1 fruit fly cellular context compared by ENCODE assay signal in genomic region chr3L:3052110-3052871, dm6.
TF ChIP-seq lines count a peak whose summit lies in the region.

Gene CG1271 (plus strand): TSS chr3L:3052514.

TF ChIP-seq in whole organism, embryonic, 481 proteins besides CTCF, POLR2A, EP300 and RAD21 (continued from another document and continues in another):
- TF ChIP-seq gsb (GFP tag; IDR thresholded peaks at IDR 0.05; lab: Robert Waterston, UW) (peak; percentile 26; the same call in 1 of the 2 replicates), CG31224 (GFP tag; IDR thresholded peaks at IDR 0.05; lab: Robert Waterston, UW) (0 out of 2 replicates have a peak, but pooled peaks have one; percentile 5), Tbp (GFP tag; optimal IDR thresholded peaks at IDR 0.05; lab: Kevin White, UChicago) (no peak), danr (GFP tag; IDR thresholded peaks at IDR 0.05; lab: Robert Waterston, UW) (peak; percentile 41; the same call in 1 of the 2 replicates), D (optimal IDR thresholded peaks at IDR 0.05; lab: Kevin White, UChicago) (no peak), D (GFP tag; optimal IDR thresholded peaks at IDR 0.05; lab: Kevin White, UChicago) (peak; percentile 25), Atf3 (GFP tag; optimal IDR thresholded peaks at IDR 0.05; lab: Kevin White, UChicago) (peak; percentile 12), Ptx1 (GFP tag; IDR thresholded peaks at IDR 0.05; lab: Robert Waterston, UW) (peak; percentile 69), sens-2 (GFP tag; IDR thresholded peaks at IDR 0.05; lab: Robert Waterston, UW) (0 out of 2 replicates have a peak, but pooled peaks have one; percentile 25), CG18011 (GFP tag; optimal IDR thresholded peaks at IDR 0.05; lab: Kevin White, UChicago) (peak; percentile 9), Dip3 (GFP tag; optimal IDR thresholded peaks at IDR 0.05; lab: Kevin White, UChicago) (peak; percentile 67), CG30020 (tag; optimal IDR thresholded peaks at IDR 0.05; lab: Kevin White, UChicago) (peak; percentile 28), exex (tag; optimal IDR thresholded peaks at IDR 0.05; lab: Kevin White, UChicago) (peak; percentile 80), grn (GFP tag; optimal IDR thresholded peaks at IDR 0.05; lab: Kevin White, UChicago) (peak; percentile 92), CG3995 (GFP tag; optimal IDR thresholded peaks at IDR 0.05; lab: Kevin White, UChicago) (peak; percentile 57), CG10267 (tag; optimal IDR thresholded peaks at IDR 0.05; lab: Kevin White, UChicago) (peak; percentile 97), CG1792 (GFP tag; optimal IDR thresholded peaks at IDR 0.05; lab: Kevin White, UChicago) (peak; percentile 67), CG7556 (GFP tag; optimal IDR thresholded peaks at IDR 0.05; lab: Kevin White, UChicago) (peak; percentile 41), CG8924 (tag; optimal IDR thresholded peaks at IDR 0.05; lab: Kevin White, UChicago) (peak; percentile 61), Bdp1 (GFP tag; optimal IDR thresholded peaks at IDR 0.05; lab: Kevin White, UChicago) (peak; percentile 28), dan (GFP tag; IDR thresholded peaks at IDR 0.05; lab: Robert Waterston, UW) (no peak), abd-A (tag; optimal IDR thresholded peaks at IDR 0.05; lab: Kevin White, UChicago) (no peak), maf-S (GFP tag; optimal IDR thresholded peaks at IDR 0.05; lab: Kevin White, UChicago) (peak; percentile 59), CG13296 (GFP tag; optimal IDR thresholded peaks at IDR 0.05; lab: Kevin White, UChicago) (peak; percentile 65), Bteb2 (GFP tag; optimal IDR thresholded peaks at IDR 0.05; lab: Kevin White, UChicago) (peak; percentile 61), klu (GFP tag; IDR thresholded peaks at IDR 0.05; lab: Robert Waterston, UW) (no peak), CG1233 (GFP tag; optimal IDR thresholded peaks at IDR 0.05; lab: Kevin White, UChicago) (peak; percentile 51), esg (GFP tag; conservative IDR thresholded peaks at IDR 0.05; lab: Robert Waterston, UW) (peak; percentile 45), CG4854 (GFP tag; optimal IDR thresholded peaks at IDR 0.05; lab: Kevin White, UChicago) (peak; percentile 64), Stat92E (GFP tag; optimal IDR thresholded peaks at IDR 0.05; lab: Kevin White, UChicago) (peak in 1 of 3 experiments; percentile 58), eve (GFP tag; optimal IDR thresholded peaks at IDR 0.05; lab: Kevin White, UChicago) (no peak), CG14014 (GFP tag; IDR thresholded peaks at IDR 0.05; lab: Robert Waterston, UW) (peak; percentile 66), slp2 (GFP tag; optimal IDR thresholded peaks at IDR 0.05; lab: Kevin White, UChicago) (peak; percentile 42), chinmo (GFP tag; IDR thresholded peaks at IDR 0.05; lab: Robert Waterston, UW; ENCODE audit: partially characterized antibody) (0 out of 4 replicates have a peak, but pooled peaks have one; percentile 60), CG3281 (GFP tag; optimal IDR thresholded peaks at IDR 0.05; lab: Kevin White, UChicago) (peak; percentile 74), Sry-δ (GFP tag; optimal IDR thresholded peaks at IDR 0.05; lab: Kevin White, UChicago) (peak; percentile 72), CG11085 (GFP tag; IDR thresholded peaks at IDR 0.05; lab: Robert Waterston, UW) (no peak), BEAF-32 (GFP tag; optimal IDR thresholded peaks at IDR 0.05; lab: Kevin White, UChicago) (peak; percentile 65), CG14050 (GFP tag; IDR thresholded peaks at IDR 0.05; lab: Robert Waterston, UW) (0 out of 3 replicates have a peak, but pooled peaks have one; percentile 11), YL-1 (GFP tag; optimal IDR thresholded peaks at IDR 0.05; lab: Kevin White, UChicago) (no peak), disco-r (GFP tag; optimal IDR thresholded peaks at IDR 0.05; lab: Kevin White, UChicago) (peak; percentile 37), run (tag; optimal IDR thresholded peaks at IDR 0.05; lab: Kevin White, UChicago) (no peak), tx (GFP tag; optimal IDR thresholded peaks at IDR 0.05; lab: Kevin White, UChicago) (peak; percentile 58), CG34376 (GFP tag; optimal IDR thresholded peaks at IDR 0.05; lab: Kevin White, UChicago) (peak; percentile 87), CG32532 (GFP tag; IDR thresholded peaks at IDR 0.05; lab: Robert Waterston, UW) (peak; percentile 72), CG6175 (GFP tag; IDR thresholded peaks at IDR 0.05; lab: Robert Waterston, UW) (no peak), fd102C (GFP tag; optimal IDR thresholded peaks at IDR 0.05; lab: Kevin White, UChicago) (no peak), CG11696 (GFP tag; IDR thresholded peaks at IDR 0.05; lab: Robert Waterston, UW) (no peak), Gug (GFP tag; IDR thresholded peaks at IDR 0.05; lab: Robert Waterston, UW) (peak; percentile 39; the same call in 1 of the 4 replicates), pb (GFP tag; optimal IDR thresholded peaks at IDR 0.05; lab: Kevin White, UChicago) (no peak), CG10979 (tag; optimal IDR thresholded peaks at IDR 0.05; lab: Kevin White, UChicago) (peak; percentile 47), D19A (tag; optimal IDR thresholded peaks at IDR 0.05; lab: Kevin White, UChicago) (peak; percentile 28), CG4404 (GFP tag; IDR thresholded peaks at IDR 0.05; lab: Robert Waterston, UW) (peak; percentile 29; the same call in 1 of the 2 replicates), Usf (GFP tag; optimal IDR thresholded peaks at IDR 0.05; lab: Kevin White, UChicago) (no peak), sqz (GFP tag; optimal IDR thresholded peaks at IDR 0.05; lab: Kevin White, UChicago) (no peak), ham (GFP tag; IDR thresholded peaks at IDR 0.05; lab: Robert Waterston, UW) (no peak), Hsf (GFP tag; optimal IDR thresholded peaks at IDR 0.05; lab: Kevin White, UChicago) (peak; percentile 55), CG2202 (tag; optimal IDR thresholded peaks at IDR 0.05; lab: Kevin White, UChicago) (no peak), schlank (tag; optimal IDR thresholded peaks at IDR 0.05; lab: Kevin White, UChicago) (peak; percentile 21), ash1 (GFP tag; optimal IDR thresholded peaks at IDR 0.05; lab: Kevin White, UChicago) (no peak), Ets97D (GFP tag; optimal IDR thresholded peaks at IDR 0.05; lab: Kevin White, UChicago) (peak; percentile 71), mam (GFP tag; optimal IDR thresholded peaks at IDR 0.05; lab: Kevin White, UChicago) (peak; percentile 73), D19B (GFP tag; optimal IDR thresholded peaks at IDR 0.05; lab: Kevin White, UChicago) (peak; percentile 58), HLH4C (GFP tag; IDR thresholded peaks at IDR 0.05; lab: Robert Waterston, UW; ENCODE audit: partially characterized antibody) (no peak), CG17361 (GFP tag; IDR thresholded peaks at IDR 0.05; lab: Robert Waterston, UW) (peak; percentile 74), TFAM (GFP tag; optimal IDR thresholded peaks at IDR 0.05; lab: Kevin White, UChicago) (no peak), CG43689 (GFP tag; IDR thresholded peaks at IDR 0.05; lab: Robert Waterston, UW) (no peak), CG9727 (GFP tag; optimal IDR thresholded peaks at IDR 0.05; lab: Kevin White, UChicago) (peak; percentile 34), CG10462 (GFP tag; optimal IDR thresholded peaks at IDR 0.05; lab: Kevin White, UChicago) (no peak), eyg (GFP tag; optimal IDR thresholded peaks at IDR 0.05; lab: Kevin White, UChicago) (peak; percentile 25), mirr (GFP tag; optimal IDR thresholded peaks at IDR 0.05; lab: Kevin White, UChicago) (peak; percentile 74), sens (GFP tag; lab: Kevin White, UChicago) (peak; percentile 85), Poxn (GFP tag; IDR thresholded peaks at IDR 0.05; lab: Robert Waterston, UW) (no peak), CG17829 (tag; optimal IDR thresholded peaks at IDR 0.05; lab: Kevin White, UChicago) (peak; percentile 76), sob (GFP tag; IDR thresholded peaks at IDR 0.05; lab: Robert Waterston, UW) (peak; percentile 72), CG13123 (GFP tag; optimal IDR thresholded peaks at IDR 0.05; lab: Kevin White, UChicago) (peak; percentile 30), CG15514 (GFP tag; optimal IDR thresholded peaks at IDR 0.05; lab: Kevin White, UChicago) (peak; percentile 86), Med (GFP tag; lab: Kevin White, UChicago) (peak; percentile 92), NC2β (GFP tag; optimal IDR thresholded peaks at IDR 0.05; lab: Kevin White, UChicago) (peak; percentile 27), CG4424 (GFP tag; optimal IDR thresholded peaks at IDR 0.05; lab: Kevin White, UChicago) (peak; percentile 56), CG8089 (GFP tag; optimal IDR thresholded peaks at IDR 0.05; lab: Kevin White, UChicago) (peak; percentile 40), crol (GFP tag; IDR thresholded peaks at IDR 0.05; lab: Robert Waterston, UW) (no peak), gro (GFP tag; optimal IDR thresholded peaks at IDR 0.05; lab: Kevin White, UChicago) (peak; percentile 90), al (GFP tag; IDR thresholded peaks at IDR 0.05; lab: Robert Waterston, UW) (peak; percentile 49; the same call in 1 of the 2 replicates), unpg (GFP tag; optimal IDR thresholded peaks at IDR 0.05; lab: Kevin White, UChicago) (peak; percentile 43), H2.0 (GFP tag; IDR thresholded peaks at IDR 0.05; lab: Robert Waterston, UW) (peak; percentile 31; the same call in 1 of the 2 replicates), Mad (GFP tag; optimal IDR thresholded peaks at IDR 0.05; lab: Kevin White, UChicago) (peak; percentile 61), tll (GFP tag; optimal IDR thresholded peaks at IDR 0.05; lab: Kevin White, UChicago) (peak; percentile 29 to 81), ems (GFP tag; optimal IDR thresholded peaks at IDR 0.05; lab: Kevin White, UChicago) (peak; percentile 77), CG2889 (GFP tag; IDR thresholded peaks at IDR 0.05; lab: Robert Waterston, UW) (no peak), Asciz (GFP tag; optimal IDR thresholded peaks at IDR 0.05; lab: Kevin White, UChicago) (no peak), CG12391 (tag; optimal IDR thresholded peaks at IDR 0.05; lab: Kevin White, UChicago) (peak; percentile 68), CG7928 (GFP tag; optimal IDR thresholded peaks at IDR 0.05; lab: Kevin White, UChicago) (peak; percentile 80), CG11723 (GFP tag; optimal IDR thresholded peaks at IDR 0.05; lab: Kevin White, UChicago) (no peak), CrebB (tag; optimal IDR thresholded peaks at IDR 0.05; lab: Kevin White, UChicago) (peak; percentile 3), CG13287 (GFP tag; IDR thresholded peaks at IDR 0.05; lab: Robert Waterston, UW; ENCODE audit: partially characterized antibody) (peak; percentile 51; the same call in 1 of the 2 replicates), CG6765 (GFP tag; optimal IDR thresholded peaks at IDR 0.05; lab: Kevin White, UChicago) (peak; percentile 17), CG10543 (GFP tag; optimal IDR thresholded peaks at IDR 0.05; lab: Kevin White, UChicago) (peak; percentile 81), repo (GFP tag; optimal IDR thresholded peaks at IDR 0.05; lab: Kevin White, UChicago) (peak; percentile 38), HmgZ (tag; optimal IDR thresholded peaks at IDR 0.05; lab: Kevin White, UChicago) (peak; percentile 62), oc (tag; optimal IDR thresholded peaks at IDR 0.05; lab: Kevin White, UChicago) (no peak), Hr3 (GFP tag; optimal IDR thresholded peaks at IDR 0.05; lab: Kevin White, UChicago) (peak; percentile 45), CG1603 (tag; optimal IDR thresholded peaks at IDR 0.05; lab: Kevin White, UChicago) (peak; percentile 73), p53 (GFP tag; optimal IDR thresholded peaks at IDR 0.05; lab: Kevin White, UChicago) (no peak), Side (GFP tag; optimal IDR thresholded peaks at IDR 0.05; lab: Kevin White, UChicago) (peak; percentile 82), crc (GFP tag; optimal IDR thresholded peaks at IDR 0.05; lab: Kevin White, UChicago) (peak; percentile 44), CG8478 (optimal IDR thresholded peaks at IDR 0.05; lab: Kevin White, UChicago) (no peak), grau (tag; optimal IDR thresholded peaks at IDR 0.05; lab: Kevin White, UChicago) (peak; percentile 68), CkIIα-i1 (GFP tag; IDR thresholded peaks at IDR 0.05; lab: Robert Waterston, UW) (no peak), CG6254 (GFP tag; optimal IDR thresholded peaks at IDR 0.05; lab: Kevin White, UChicago) (peak; percentile 9), CG16863 (GFP tag; optimal IDR thresholded peaks at IDR 0.05; lab: Kevin White, UChicago) (peak; percentile 20), lbe (GFP tag; optimal IDR thresholded peaks at IDR 0.05; lab: Kevin White, UChicago) (peak; percentile 1), CG2120 (GFP tag; optimal IDR thresholded peaks at IDR 0.05; lab: Kevin White, UChicago) (peak; percentile 83), HHEX (GFP tag; optimal IDR thresholded peaks at IDR 0.05; lab: Kevin White, UChicago) (peak; percentile 51), zfh2 (GFP tag; optimal IDR thresholded peaks at IDR 0.05; lab: Kevin White, UChicago) (peak; percentile 83), CG12236 (GFP tag; optimal IDR thresholded peaks at IDR 0.05; lab: Kevin White, UChicago) (peak; percentile 46), CG8388 (GFP tag; optimal IDR thresholded peaks at IDR 0.05; lab: Kevin White, UChicago) (no peak), CG9817 (tag; optimal IDR thresholded peaks at IDR 0.05; lab: Kevin White, UChicago) (peak; percentile 45), B-H2 (GFP tag; optimal IDR thresholded peaks at IDR 0.05; lab: Kevin White, UChicago) (peak; percentile 62), CG32767 (GFP tag; IDR thresholded peaks at IDR 0.05; lab: Robert Waterston, UW) (no peak), Max (GFP tag; optimal IDR thresholded peaks at IDR 0.05; lab: Kevin White, UChicago) (peak; percentile 72), Fer1 (GFP tag; optimal IDR thresholded peaks at IDR 0.05; lab: Kevin White, UChicago) (peak; percentile 81), CG12659 (GFP tag; optimal IDR thresholded peaks at IDR 0.05; lab: Kevin White, UChicago) (peak; percentile 56), CG1602 (GFP tag; optimal IDR thresholded peaks at IDR 0.05; lab: Kevin White, UChicago) (peak; percentile 22), ind (GFP tag; optimal IDR thresholded peaks at IDR 0.05; lab: Kevin White, UChicago) (peak; percentile 77), Camta (GFP tag; optimal IDR thresholded peaks at IDR 0.05; lab: Kevin White, UChicago) (peak; percentile 43), CG6689 (GFP tag; IDR thresholded peaks at IDR 0.05; lab: Robert Waterston, UW) (peak; percentile 17; the same call in 1 of the 2 replicates), Hr39 (optimal IDR thresholded peaks at IDR 0.05; lab: Kevin White, UChicago) (no peak), CG17385 (GFP tag; optimal IDR thresholded peaks at IDR 0.05; lab: Kevin White, UChicago) (peak; percentile 36), CG12104 (GFP tag; optimal IDR thresholded peaks at IDR 0.05; lab: Kevin White, UChicago) (peak; percentile 54), CG10274 (GFP tag; optimal IDR thresholded peaks at IDR 0.05; lab: Kevin White, UChicago) (peak; percentile 10), Oaz (GFP tag; IDR thresholded peaks at IDR 0.05; lab: Robert Waterston, UW) (no peak)
